Worm (Caenorhabditis elegans): ENCODE results near the gene lin-26.

ce11 chrII:7704387-7704786 lies 22.4 kb downstream of the lin-26 start:
- TF ChIP-seq mdl-1 (tag; optimal IDR thresholded peaks at IDR 0.05): no peak
- no peak for TF ChIP-seq elt-1 (tag; optimal IDR thresholded peaks at IDR 0.05)
